Fruit fly (Drosophila melanogaster): Measurements from ENCODE around the gene CG6171.

Gene CG6171

DNA sequence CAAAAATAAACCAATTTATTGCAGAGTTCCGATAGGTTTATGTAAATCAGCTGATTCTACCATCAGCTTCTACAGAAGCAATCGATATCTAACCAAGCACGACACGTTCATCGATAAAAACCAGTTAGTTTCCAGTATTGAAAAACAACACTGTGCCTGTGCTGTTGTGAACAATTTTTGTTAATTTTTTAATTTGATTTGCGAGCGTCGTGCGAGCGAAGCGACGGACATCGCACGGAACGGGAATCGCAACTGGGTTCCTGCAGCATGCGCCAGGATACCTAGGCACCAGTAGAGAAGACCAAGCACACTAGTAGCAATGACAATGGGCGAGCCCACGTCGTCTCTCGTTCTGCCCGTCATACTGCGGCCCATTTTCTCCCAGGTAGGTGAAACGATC, 8.2 kb upstream of the CG6171 start, which contains the start of the genes Ccm3 and CG6136:
TSS of gene Ccm3 (plus strand) at position 125 of the 400 bp plus-strand sequence.
TSS of gene CG6136 (minus strand) at position 380 of the 400 bp plus-strand sequence.
- TF ChIP-seq CG17361 (GFP tag; IDR thresholded peaks at IDR 0.05) (no peak), CG1024 (GFP tag; IDR thresholded peaks at IDR 0.05) (no peak), Hr3 (GFP tag; optimal IDR thresholded peaks at IDR 0.05) (peak; percentile 12), ems (GFP tag; optimal IDR thresholded peaks at IDR 0.05) (no peak), insv (GFP tag; optimal IDR thresholded peaks at IDR 0.05) (peak in 1 of 2 experiments; percentile 75), Hr39 (optimal IDR thresholded peaks at IDR 0.05) (peak; percentile 64), CG30431 (GFP tag; optimal IDR thresholded peaks at IDR 0.05) (no peak), CG16813 (GFP tag; IDR thresholded peaks at IDR 0.05; ENCODE audit: partially characterized antibody) (peak; percentile 88), kni (GFP tag; optimal IDR thresholded peaks at IDR 0.05) (no peak), CG6254 (GFP tag; optimal IDR thresholded peaks at IDR 0.05) (no peak), CG7357 (GFP tag; IDR thresholded peaks at IDR 0.05) (no peak), Myb (GFP tag; optimal IDR thresholded peaks at IDR 0.05) (peak; percentile 64), hkb (optimal IDR thresholded peaks at IDR 0.05) (no peak), hkb (GFP tag; IDR thresholded peaks at IDR 0.05) (0 out of 2 replicates have a peak, but pooled peaks have one; percentile 41), kah (GFP tag; optimal IDR thresholded peaks at IDR 0.05) (no peak), CG16863 (GFP tag; optimal IDR thresholded peaks at IDR 0.05) (no peak), GATAe (GFP tag; conservative IDR thresholded peaks at IDR 0.05) (no peak), Doc3 (GFP tag; IDR thresholded peaks at IDR 0.05; ENCODE audit: partially characterized antibody) (peak; percentile 82), CG2202 (tag; optimal IDR thresholded peaks at IDR 0.05) (no peak), Dad (GFP tag; optimal IDR thresholded peaks at IDR 0.05) (peak; percentile 20), Hr78 (GFP tag; optimal IDR thresholded peaks at IDR 0.05) (no peak), BtbVII (GFP tag; optimal IDR thresholded peaks at IDR 0.05) (no peak), yki (optimal IDR thresholded peaks at IDR 0.05) (no peak), nerfin-2 (GFP tag; IDR thresholded peaks at IDR 0.05; ENCODE audit: partially characterized antibody) (peak; percentile 88), ATbp (GFP tag; optimal IDR thresholded peaks at IDR 0.05) (no peak), onecut (GFP tag; IDR thresholded peaks at IDR 0.05) (no peak), tap (tag; optimal IDR thresholded peaks at IDR 0.05) (no peak), B-H2 (GFP tag; optimal IDR thresholded peaks at IDR 0.05) (peak; percentile 68), CG10147 (GFP tag; optimal IDR thresholded peaks at IDR 0.05) (peak; percentile 48), Atf3 (GFP tag; optimal IDR thresholded peaks at IDR 0.05) (no peak), tgo (GFP tag; IDR thresholded peaks at IDR 0.05) (no peak; the same call in 2 of the 3 replicates), CG10267 (tag; optimal IDR thresholded peaks at IDR 0.05) (peak; percentile 99), C15 (GFP tag; IDR thresholded peaks at IDR 0.05) (no peak), Oli (tag; optimal IDR thresholded peaks at IDR 0.05) (no peak), hbn (GFP tag; IDR thresholded peaks at IDR 0.05; ENCODE audit: partially characterized antibody) (peak; percentile 89), slbo (GFP tag; IDR thresholded peaks at IDR 0.05) (peak; percentile 56; the same call in 1 of the 2 replicates), Opbp (GFP tag; IDR thresholded peaks at IDR 0.05; ENCODE audit: partially characterized antibody) (peak; percentile 93), twi (tag; optimal IDR thresholded peaks at IDR 0.05) (no peak), sim (GFP tag; IDR thresholded peaks at IDR 0.05) (no peak), CG17912 (GFP tag; optimal IDR thresholded peaks at IDR 0.05) (no peak), CG9817 (tag; optimal IDR thresholded peaks at IDR 0.05) (no peak), CG2678 (tag; optimal IDR thresholded peaks at IDR 0.05) (no peak), CG4707 (GFP tag; optimal IDR thresholded peaks at IDR 0.05) (no peak), ken (GFP tag; IDR thresholded peaks at IDR 0.05) (no peak), Ptx1 (GFP tag; IDR thresholded peaks at IDR 0.05) (no peak), CG1647 (GFP tag; optimal IDR thresholded peaks at IDR 0.05) (no peak), Dbx (GFP tag; IDR thresholded peaks at IDR 0.05) (peak; percentile 75), az2 (GFP tag; optimal IDR thresholded peaks at IDR 0.05) (no peak), Adf1 (GFP tag; IDR thresholded peaks at IDR 0.05) (peak; percentile 41; the same call in 1 of the 2 replicates), mld (GFP tag; IDR thresholded peaks at IDR 0.05; ENCODE audit: partially characterized antibody) (peak; percentile 87), fd102C (GFP tag; optimal IDR thresholded peaks at IDR 0.05) (no peak), Rx (GFP tag; IDR thresholded peaks at IDR 0.05) (no peak)

Data from whole organism, embryonic.